Worm (Caenorhabditis elegans) whole organism, young adult: Measurements from ENCODE around the gene Y66A7A.4.
A peak's percentile ranks its signal among the peaks of the same experiment; 100 is the strongest.

Experiments
- F10E7.11 ChIP-seq: sonication (generic microtip); optimal IDR thresholded peaks from 2 replicates; lab custom pipeline; 2017; ENCODE audit warnings: mild to moderate bottlenecking, missing genetic modification characterization, moderate library complexity, missing compliant biosample characterization
- F23B12.7 ChIP-seq: sonication (generic microtip); optimal IDR thresholded peaks from 2 replicates; lab custom pipeline; 2017; ENCODE audit warnings: missing genetic modification characterization, mild to moderate bottlenecking, missing compliant biosample characterization, antibody characterized with exemption, moderate library complexity; ENCODE audit not compliant: insufficient read depth
- F33H1.4 ChIP-seq: fragments of 200-800 bp; sonication (Bioruptor generic); IDR thresholded peaks from 2 replicates; pipeline ENCODE4 v1.3.6; 2022; ENCODE audit warnings: missing genetic modification reagents, missing genetic modification characterization, missing compliant biosample characterization
- F37B4.10 ChIP-seq: fragments of 200-800 bp; sonication (Bioruptor generic); IDR thresholded peaks from 2 replicates; pipeline ENCODE4 v1.3.6; 2022; ENCODE audit warnings: missing genetic modification characterization, missing compliant biosample characterization
- F57C9.4 ChIP-seq: sonication (generic microtip); optimal IDR thresholded peaks from 2 replicates; lab custom pipeline; 2017; ENCODE audit warnings: mild to moderate bottlenecking, missing genetic modification characterization, missing compliant biosample characterization
- Y56A3A.18 ChIP-seq: fragments of 200-800 bp; sonication (Bioruptor generic); IDR thresholded peaks from 2 replicates; pipeline ENCODE4 v1.3.6; 2022; ENCODE audit warnings: missing genetic modification reagents, missing genetic modification characterization, missing compliant biosample characterization
- Y95B8A.8 ChIP-seq: fragments of 200-800 bp; sonication (Bioruptor generic); IDR thresholded peaks from 2 replicates; pipeline ENCODE4 v1.3.6; 2022; ENCODE audit warnings: missing genetic modification reagents, missing genetic modification characterization, missing compliant biosample characterization
- ZK185.1 ChIP-seq: sonication (generic microtip); optimal IDR thresholded peaks from 2 replicates; lab custom pipeline; 2016; ENCODE audit warnings: mild to moderate bottlenecking, missing genetic modification characterization, missing compliant biosample characterization; ENCODE audit not compliant: poor library complexity, severe bottlenecking
- ama-1 ChIP-seq, 3 experiments: fragments of 150-350 bp in 1 of 3; sonication (generic microtip) in 2 of 3; optimal IDR thresholded peaks; 2 replicates each; lab custom pipeline; 2014 to 2018; ENCODE audit warnings: missing biosample characterization in 2 of 3, missing genetic modification characterization in 2 of 3, missing genetic modification reagents in 2 of 3
- athp-1 ChIP-seq: sonication (generic microtip); optimal IDR thresholded peaks from 2 replicates; lab custom pipeline; 2017; ENCODE audit warnings: mild to moderate bottlenecking, missing genetic modification characterization, missing compliant biosample characterization
- attf-3 ChIP-seq: fragments of 200-800 bp; sonication (Bioruptor generic); conservative IDR thresholded peaks from 2 replicates; pipeline ENCODE4 v1.3.6; 2022; ENCODE audit warnings: missing genetic modification reagents, missing genetic modification characterization, missing compliant biosample characterization
- attf-6 ChIP-seq: fragments of 200-800 bp; sonication (Bioruptor generic); IDR thresholded peaks from 2 replicates; pipeline ENCODE4 v1.3.6; 2022; ENCODE audit warnings: missing genetic modification reagents, missing genetic modification characterization, missing compliant biosample characterization
- bed-2 ChIP-seq: fragments of 200-800 bp; sonication (Bioruptor generic); IDR thresholded peaks from 2 replicates; pipeline ENCODE4 v1.3.6; 2022; ENCODE audit warnings: missing genetic modification reagents, missing genetic modification characterization, missing compliant biosample characterization
- cebp-1 ChIP-seq, 2 experiments: fragments of 200-800 bp in 1 of 2; sonication (Bioruptor generic) in 1 of 2; sonication (generic microtip) in 1 of 2; IDR thresholded peaks in 1 of 2; optimal IDR thresholded peaks in 1 of 2; 2 replicates each; pipeline versions ENCODE4 v1.3.6 to Lab custom; 2017 to 2022; ENCODE audit warnings: missing compliant biosample characterization in 2 of 2, missing genetic modification characterization in 2 of 2, mild to moderate bottlenecking in 1 of 2, missing genetic modification reagents in 1 of 2, moderate library complexity in 1 of 2
- cebp-2 ChIP-seq: fragments of 200-800 bp; sonication (Bioruptor generic); IDR thresholded peaks from 2 replicates; pipeline ENCODE4 v1.3.6; 2022; ENCODE audit warnings: missing genetic modification characterization, missing compliant biosample characterization
- ceh-100 ChIP-seq: fragments of 200-800 bp; sonication (Bioruptor generic); IDR thresholded peaks from 2 replicates; pipeline ENCODE4 v1.3.6; 2022; ENCODE audit warnings: missing genetic modification reagents, missing genetic modification characterization, missing compliant biosample characterization
- egl-18 ChIP-seq: fragments of 200-800 bp; sonication (Bioruptor generic); IDR thresholded peaks from 2 replicates; pipeline ENCODE4 v1.3.6; 2022; ENCODE audit warnings: missing genetic modification reagents, missing genetic modification characterization, missing compliant biosample characterization
- egl-44 ChIP-seq: fragments of 200-800 bp; sonication (Bioruptor generic); IDR thresholded peaks from 2 replicates; pipeline ENCODE4 v1.3.6; 2022; ENCODE audit warnings: missing genetic modification reagents, missing genetic modification characterization, missing compliant biosample characterization
- egrh-3 ChIP-seq: fragments of 200-800 bp; sonication (Bioruptor generic); IDR thresholded peaks from 2 replicates; pipeline ENCODE4 v1.3.6; 2022; ENCODE audit warnings: missing genetic modification reagents, missing genetic modification characterization, missing compliant biosample characterization
- hmg-1.2 ChIP-seq: fragments of 200-800 bp; sonication (Bioruptor generic); IDR thresholded peaks from 2 replicates; pipeline ENCODE4 v1.3.6; 2022; ENCODE audit warnings: missing genetic modification reagents, missing genetic modification characterization, missing compliant biosample characterization
- hmg-20 ChIP-seq: fragments of 200-800 bp; sonication (Bioruptor generic); IDR thresholded peaks from 2 replicates; pipeline ENCODE4 v1.3.6; 2022; ENCODE audit warnings: missing genetic modification reagents, missing genetic modification characterization, missing compliant biosample characterization
- lin-54 ChIP-seq: fragments of 200-800 bp; sonication (Bioruptor generic); optimal IDR thresholded peaks from 2 replicates; lab custom pipeline; 2018; ENCODE audit warnings: mild to moderate bottlenecking, missing genetic modification characterization, missing compliant biosample characterization
- lsl-1 ChIP-seq: fragments of 200-800 bp; sonication (Bioruptor generic); optimal IDR thresholded peaks from 2 replicates; lab custom pipeline; 2018; ENCODE audit warnings: mild to moderate bottlenecking, missing genetic modification characterization, moderate library complexity, missing compliant biosample characterization
- mcd-1 ChIP-seq: fragments of 200-800 bp; sonication (Bioruptor generic); IDR thresholded peaks from 2 replicates; pipeline ENCODE4 v1.3.6; 2022; ENCODE audit warnings: missing genetic modification reagents, missing genetic modification characterization, missing compliant biosample characterization
- nfya-1 ChIP-seq: sonication (generic microtip); optimal IDR thresholded peaks from 2 replicates; lab custom pipeline; 2017; ENCODE audit warnings: antibody characterized with exemption, missing compliant biosample characterization, missing genetic modification characterization, borderline replicate concordance; ENCODE audit not compliant: insufficient read depth
- nhr-120 ChIP-seq: fragments of 200-800 bp; sonication (Bioruptor generic); IDR thresholded peaks from 2 replicates; pipeline ENCODE4 v1.3.6; 2022; ENCODE audit warnings: missing genetic modification characterization, missing compliant biosample characterization
- rcor-1 ChIP-seq: fragments of 200-800 bp; sonication (Bioruptor generic); IDR thresholded peaks from 2 replicates; pipeline ENCODE4 v1.3.6; 2022; ENCODE audit warnings: missing genetic modification reagents, missing genetic modification characterization, missing compliant biosample characterization
- repo-1 ChIP-seq: sonication (generic microtip); optimal IDR thresholded peaks from 2 replicates; lab custom pipeline; 2017; ENCODE audit warnings: mild to moderate bottlenecking, missing genetic modification characterization, missing compliant biosample characterization
- rpc-1 ChIP-seq, 2 experiments: fragments of 150-350 bp in 1 of 2; sonication (generic microtip) in 1 of 2; optimal IDR thresholded peaks; 2 replicates each; lab custom pipeline; 2014 to 2018; ENCODE audit warnings: missing biosample characterization in 1 of 2, missing genetic modification characterization in 1 of 2, missing genetic modification reagents in 1 of 2, missing genotype in 1 of 2
- snpc-1.3 ChIP-seq: sonication (generic microtip); optimal IDR thresholded peaks from 2 replicates; lab custom pipeline; 2017; ENCODE audit warnings: missing genetic modification characterization, mild to moderate bottlenecking, missing compliant biosample characterization, antibody characterized with exemption, moderate library complexity, missing genotype, missing genetic modification reagents; ENCODE audit not compliant: insufficient read depth
- snpc-4 ChIP-seq, 5 experiments: fragments of 150-350 bp in 1 of 5; sonication (generic microtip) in 4 of 5; optimal IDR thresholded peaks; 2 replicates each; lab custom pipeline; 2014 to 2018; ENCODE audit warnings: missing genetic modification characterization in 5 of 5, missing biosample characterization in 3 of 5, antibody characterized with exemption in 2 of 5, mild to moderate bottlenecking in 2 of 5, missing compliant biosample characterization in 2 of 5, missing genotype in 2 of 5, moderate library complexity in 2 of 5, missing genetic modification reagents in 1 of 5
- sptf-2 ChIP-seq: fragments of 200-800 bp; sonication (Bioruptor generic); optimal IDR thresholded peaks from 2 replicates; lab custom pipeline; 2018; ENCODE audit warnings: mild to moderate bottlenecking, missing genetic modification characterization, missing compliant biosample characterization
- tbp1 ChIP-seq: fragments of 200-800 bp; sonication (Bioruptor generic); optimal IDR thresholded peaks from 2 replicates; lab custom pipeline; 2018; ENCODE audit warnings: mild to moderate bottlenecking, missing genetic modification characterization, missing compliant biosample characterization
- zfh-2 ChIP-seq: fragments of 200-800 bp; sonication (Bioruptor generic); conservative IDR thresholded peaks from 2 replicates; pipeline ENCODE4 v1.3.6; 2022; ENCODE audit warnings: missing genetic modification reagents, missing genetic modification characterization, missing compliant biosample characterization
- ztf-25 ChIP-seq: fragments of 200-800 bp; sonication (Bioruptor generic); IDR thresholded peaks from 2 replicates; pipeline ENCODE4 v1.3.6; 2022; ENCODE audit warnings: missing genetic modification reagents, missing genetic modification characterization, missing compliant biosample characterization
- ztf-28 ChIP-seq: fragments of 200-800 bp; sonication (Bioruptor generic); IDR thresholded peaks from 2 replicates; pipeline ENCODE4 v1.3.6; 2022; ENCODE audit warnings: missing genetic modification reagents, missing genetic modification characterization, missing compliant biosample characterization

The Y66A7A.4 gene

DNA sequence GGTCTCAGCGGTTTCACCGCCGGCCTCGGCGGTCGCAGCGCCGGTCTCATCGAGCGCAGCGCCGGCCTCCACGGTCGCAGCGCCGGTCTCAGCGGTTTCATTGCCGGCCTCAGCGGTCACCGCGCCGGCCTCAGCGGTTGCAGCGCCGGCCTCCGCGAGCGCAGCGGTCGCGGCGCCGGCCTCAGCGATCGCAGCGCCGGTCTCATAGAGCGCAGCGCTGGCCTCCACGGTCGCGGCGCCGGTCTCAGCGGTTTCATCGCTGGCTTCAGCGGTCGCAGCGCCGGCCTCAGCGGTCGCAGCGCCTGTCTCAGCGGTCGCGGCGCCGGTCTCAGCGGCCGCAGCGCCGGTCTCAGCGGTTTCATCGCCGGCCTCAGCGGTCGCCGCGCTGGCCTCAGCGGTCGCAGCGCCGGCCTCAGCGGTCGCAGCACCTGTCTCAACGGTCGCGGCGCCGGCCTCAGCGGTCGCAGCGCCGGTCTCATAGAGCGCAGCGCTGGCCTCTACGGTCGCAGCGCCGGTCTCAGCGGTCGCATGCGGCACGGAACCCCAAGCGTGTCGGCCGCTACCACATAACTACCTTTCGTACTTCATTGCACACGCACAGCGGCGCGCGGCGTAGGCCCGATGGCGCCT is 674 bp upstream of the Y66A7A.4 start:
- TF ChIP-seq egl-18 (GFP tag; lab: Robert Waterston, UW): no peak
- TF ChIP-seq egl-44 (GFP tag; lab: Robert Waterston, UW): no peak
- TF ChIP-seq bed-2 (GFP tag; lab: Robert Waterston, UW): 0 out of 2 replicates have a peak, but pooled peaks have one; percentile 28
- no peak for TF ChIP-seq F23B12.7 (tag; lab: Kevin White, UChicago)
- TF ChIP-seq snpc-1.3: no peak
- TF ChIP-seq ztf-28: no peak
- no peak for TF ChIP-seq repo-1 (tag; lab: Kevin White, UChicago)
- no peak for TF ChIP-seq attf-6
- TF ChIP-seq nhr-120 (GFP tag; lab: Robert Waterston, UW): no peak
- no peak for TF ChIP-seq cebp-1 (GFP tag; IDR thresholded peaks at IDR 0.05; lab: Robert Waterston, UW)
- TF ChIP-seq cebp-1 (tag; optimal IDR thresholded peaks at IDR 0.05; lab: Kevin White, UChicago): no peak
- TF ChIP-seq rpc-1 (optimal IDR thresholded peaks at IDR 0.05; lab: Kevin White, UChicago): no peak
- no peak for TF ChIP-seq rpc-1 (tag; optimal IDR thresholded peaks at IDR 0.05; lab: Kevin White, UChicago)
- 0 out of 2 replicates have a peak, but pooled peaks have one; percentile 20 for TF ChIP-seq F37B4.10 (GFP tag; lab: Robert Waterston, UW)
- no peak for TF ChIP-seq tbp1 (GFP tag; lab: Kevin White, UChicago)
- no peak for TF ChIP-seq ztf-25 (GFP tag; lab: Robert Waterston, UW)
- TF ChIP-seq egrh-3 (GFP tag; lab: Robert Waterston, UW): peak; percentile 99
- TF ChIP-seq hmg-20: no peak
- no peak for TF ChIP-seq hmg-1.2 (GFP tag; lab: Robert Waterston, UW)
- no peak for TF ChIP-seq ceh-100 (GFP tag; lab: Robert Waterston, UW)
- TF ChIP-seq Y56A3A.18 (GFP tag; lab: Robert Waterston, UW): no peak
- no peak for TF ChIP-seq rcor-1 (GFP tag; lab: Robert Waterston, UW)
- no peak for TF ChIP-seq F10E7.11 (tag; lab: Kevin White, UChicago)
- no peak for TF ChIP-seq athp-1 (tag; lab: Kevin White, UChicago)
- no peak for TF ChIP-seq nfya-1 (tag; lab: Kevin White, UChicago)
- TF ChIP-seq zfh-2 (GFP tag; lab: Robert Waterston, UW): peak; percentile 90
- peak; percentile 54; the same call in 1 of the 2 replicates for TF ChIP-seq mcd-1 (GFP tag; lab: Robert Waterston, UW)
- TF ChIP-seq sptf-2 (GFP tag; lab: Kevin White, UChicago): no peak

DNA sequence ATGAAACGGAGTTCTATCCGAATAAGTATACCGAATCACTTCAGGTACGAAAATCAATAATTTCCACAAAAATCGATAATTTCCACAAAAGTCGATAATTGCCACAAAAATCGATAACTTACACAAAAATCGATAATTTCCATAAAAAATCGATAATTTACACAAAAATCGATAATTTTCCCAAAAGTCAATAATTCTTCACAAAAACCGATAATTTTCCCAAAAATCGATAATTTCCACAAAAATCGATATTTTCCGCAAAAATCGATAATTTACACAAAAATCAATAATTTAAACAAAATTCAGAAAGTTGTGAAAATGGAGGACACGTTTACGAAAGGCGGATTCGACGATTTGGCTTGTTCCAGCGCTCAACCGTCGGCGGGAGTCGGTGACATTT is 2.5 kb downstream of the Y66A7A.4 start:
- TF ChIP-seq cebp-2: no peak
- no peak for TF ChIP-seq F57C9.4
- TF ChIP-seq Y95B8A.8: no peak
- no peak for TF ChIP-seq snpc-4 (GFP tag; optimal IDR thresholded peaks at IDR 0.05; lab: Kevin White, UChicago)
- TF ChIP-seq snpc-4 (tag; optimal IDR thresholded peaks at IDR 0.05; lab: Kevin White, UChicago): no peak
- no peak for TF ChIP-seq ama-1 (optimal IDR thresholded peaks at IDR 0.05; lab: Kevin White, UChicago)
- no peak for TF ChIP-seq ama-1 (GFP tag; optimal IDR thresholded peaks at IDR 0.05; lab: Kevin White, UChicago)
- no peak for TF ChIP-seq lin-54 (GFP tag; lab: Kevin White, UChicago)

DNA sequence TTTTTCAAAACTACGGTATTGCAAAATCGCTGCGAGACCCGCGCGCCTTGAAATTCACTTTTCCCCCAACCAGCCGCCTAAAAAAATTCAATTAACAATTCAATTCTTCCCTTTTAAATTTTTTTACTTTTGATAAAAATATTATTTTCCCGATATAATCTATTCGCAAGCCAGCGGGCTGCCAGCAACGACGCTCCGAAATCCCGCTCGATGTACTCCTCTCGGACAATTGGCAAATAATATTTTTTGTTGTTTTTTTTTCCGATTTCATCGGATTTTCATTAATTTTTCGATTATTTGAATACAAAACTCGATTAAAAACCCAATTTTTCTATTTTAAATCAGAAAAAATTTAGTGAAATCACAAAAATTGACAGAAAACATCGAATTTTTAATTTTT is 3.4 kb downstream of the Y66A7A.4 start:
- peak; percentile 66 for TF ChIP-seq attf-3 (GFP tag; lab: Robert Waterston, UW)
- TF ChIP-seq F33H1.4: peak; percentile 17; the same call in 1 of the 2 replicates
- TF ChIP-seq ZK185.1 (tag; lab: Kevin White, UChicago): no peak
- peak; percentile 14 for TF ChIP-seq lsl-1
